Worm (Caenorhabditis elegans): ENCODE measurements around the gene lips-9.

The lips-9 gene

DNA sequence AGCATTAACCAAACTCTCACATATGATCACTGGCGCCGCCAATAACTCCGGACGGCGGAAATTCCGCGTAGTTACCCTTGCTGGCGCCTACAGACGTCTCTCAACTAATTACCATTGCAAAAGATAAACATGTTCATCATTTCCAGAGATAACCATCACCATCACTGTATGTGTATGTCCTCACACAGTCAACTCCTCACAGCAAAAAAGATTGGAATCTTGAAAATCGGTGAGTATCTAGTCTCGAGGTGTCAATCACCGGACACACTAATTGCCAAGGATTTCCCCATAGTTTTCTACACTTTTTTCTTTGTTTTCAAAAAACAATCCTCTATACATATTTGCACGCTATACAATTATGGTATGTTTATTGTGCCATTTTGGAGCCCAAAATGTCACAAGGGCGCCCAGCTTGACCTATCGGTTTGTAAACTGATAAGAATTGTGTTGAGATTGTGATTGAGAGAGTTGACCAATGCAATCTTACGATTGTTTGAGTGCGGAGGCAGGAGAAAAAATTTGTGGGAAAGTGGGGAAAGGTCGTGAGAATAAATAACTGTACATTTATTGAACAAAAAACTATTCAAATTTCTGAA is 46.9 kb upstream of the lips-9 start (continued):
- no peak for TF ChIP-seq nhr-111 (GFP tag; optimal IDR thresholded peaks at IDR 0.05)
- TF ChIP-seq zip-11 (GFP tag; IDR thresholded peaks at IDR 0.05): no peak
- no peak for TF ChIP-seq lsy-2 (tag; optimal IDR thresholded peaks at IDR 0.05)
- no peak for TF ChIP-seq madf-5 (GFP tag; IDR thresholded peaks at IDR 0.05)
- no peak for TF ChIP-seq hif-1 (tag; optimal IDR thresholded peaks at IDR 0.05)
- TF ChIP-seq lir-3 (tag; optimal IDR thresholded peaks at IDR 0.05): no peak
- no peak for TF ChIP-seq F26F4.8 (GFP tag; conservative IDR thresholded peaks at IDR 0.05)
- TF ChIP-seq nhr-77 (tag; optimal IDR thresholded peaks at IDR 0.05): no peak
- peak; percentile 66 for TF ChIP-seq hlh-11 (tag; optimal IDR thresholded peaks at IDR 0.05)

DNA sequence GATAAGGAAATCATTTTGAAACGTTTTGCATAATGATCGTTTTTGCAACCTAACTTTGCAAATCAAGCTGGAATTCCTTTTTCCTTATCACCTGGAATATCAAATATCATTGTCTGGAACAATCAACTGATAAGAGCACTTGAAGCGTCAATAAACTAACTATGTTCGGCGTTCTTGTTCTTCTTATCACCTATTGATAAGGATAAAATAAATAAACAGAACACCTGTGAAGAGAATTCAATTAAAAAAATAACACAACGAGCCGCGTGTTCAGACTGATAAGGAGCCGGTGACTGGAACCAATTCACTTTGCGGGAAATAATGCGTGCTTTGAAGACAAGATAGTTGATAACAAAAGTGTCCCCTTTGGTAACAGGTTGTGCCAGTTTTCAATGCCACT is 45.1 kb upstream of the lips-9 start, which contains the start of gene cyd-1:
cyd-1 (plus strand) TSS at position 380 of the 400 bp plus-strand sequence.
- peak in 1 of 2 experiments; percentile 34 for TF ChIP-seq daf-16 (GFP tag; optimal IDR thresholded peaks at IDR 0.05)
- peak; percentile 97 for TF ChIP-seq daf-16 (tag; optimal IDR thresholded peaks at IDR 0.05)
- peak; percentile 76 for TF ChIP-seq dmd-6 (GFP tag; IDR thresholded peaks at IDR 0.05)
- TF ChIP-seq aly-2 (tag; optimal IDR thresholded peaks at IDR 0.05): no peak
- TF ChIP-seq nhr-42 (GFP tag; IDR thresholded peaks at IDR 0.05): no peak
- TF ChIP-seq lin-1 (GFP tag; IDR thresholded peaks at IDR 0.05): peak; percentile 78
- no peak for TF ChIP-seq zfp-3 (GFP tag; conservative IDR thresholded peaks at IDR 0.05)
- TF ChIP-seq lsy-2 (tag; optimal IDR thresholded peaks at IDR 0.05): no peak
- TF ChIP-seq lim-7 (GFP tag; IDR thresholded peaks at IDR 0.05): no peak
- no peak for TF ChIP-seq gei-8 (GFP tag; optimal IDR thresholded peaks at IDR 0.05)
- TF ChIP-seq set-16 (GFP tag; IDR thresholded peaks at IDR 0.05): no peak
- no peak for TF ChIP-seq dmd-8 (GFP tag; IDR thresholded peaks at IDR 0.05)
- no peak for TF ChIP-seq skn-1 (tag; optimal IDR thresholded peaks at IDR 0.05)
- TF ChIP-seq Y75B8A.6 (GFP tag; IDR thresholded peaks at IDR 0.05): no peak
- no peak for TF ChIP-seq ceh-20 (GFP tag; IDR thresholded peaks at IDR 0.05)
- TF ChIP-seq ZK337.2 (GFP tag; IDR thresholded peaks at IDR 0.05): no peak
- no peak for TF ChIP-seq unc-130 (GFP tag; optimal IDR thresholded peaks at IDR 0.05)
- no peak for TF ChIP-seq hmg-1.1 (GFP tag; IDR thresholded peaks at IDR 0.05)
- TF ChIP-seq unc-62 (GFP tag; optimal IDR thresholded peaks at IDR 0.05 in 1 of 2): peak; percentile 35 to 48
- no peak for TF ChIP-seq unc-62 (tag; optimal IDR thresholded peaks at IDR 0.05)
- no peak for TF ChIP-seq snpc-4 (tag; optimal IDR thresholded peaks at IDR 0.05)
- TF ChIP-seq T20F7.1 (GFP tag; optimal IDR thresholded peaks at IDR 0.05): no peak
- TF ChIP-seq lir-3 (tag; optimal IDR thresholded peaks at IDR 0.05): no peak
- no peak for TF ChIP-seq lin-38 (GFP tag; IDR thresholded peaks at IDR 0.05)
- no peak for TF ChIP-seq nhr-25 (tag; optimal IDR thresholded peaks at IDR 0.05; ENCODE audit: borderline replicate concordance, insufficient read depth)
- peak in 1 of 2 experiments; percentile 8 for TF ChIP-seq hif-1 (tag; optimal IDR thresholded peaks at IDR 0.05)
- no peak for TF ChIP-seq unc-39 (tag; optimal IDR thresholded peaks at IDR 0.05)
- no peak for TF ChIP-seq saeg-2 (GFP tag; IDR thresholded peaks at IDR 0.05)
- no peak for TF ChIP-seq ZK546.5 (tag; optimal IDR thresholded peaks at IDR 0.05)
- no peak for TF ChIP-seq nhr-41 (GFP tag; IDR thresholded peaks at IDR 0.05)
- TF ChIP-seq arid-1 (GFP tag; conservative IDR thresholded peaks at IDR 0.05): no peak
- TF ChIP-seq attf-4 (tag; optimal IDR thresholded peaks at IDR 0.05): no peak
- no peak for TF ChIP-seq aha-1 (tag)
- peak; percentile 94 for TF ChIP-seq php-3 (GFP tag; IDR thresholded peaks at IDR 0.05)
- peak; percentile 79 for TF ChIP-seq pqm-1 (tag; optimal IDR thresholded peaks at IDR 0.05)
- no peak for TF ChIP-seq snpc-1.2 (GFP tag; IDR thresholded peaks at IDR 0.05)
- TF ChIP-seq daf-12 (tag; optimal IDR thresholded peaks at IDR 0.05): no peak
- TF ChIP-seq lin-15B (tag; optimal IDR thresholded peaks at IDR 0.05): no peak
- no peak for TF ChIP-seq sdz-12 (GFP tag; optimal IDR thresholded peaks at IDR 0.05)
- TF ChIP-seq F37D6.2 (tag; optimal IDR thresholded peaks at IDR 0.05): no peak
- no peak for TF ChIP-seq tag-97 (GFP tag; IDR thresholded peaks at IDR 0.05)
- no peak for TF ChIP-seq ceh-82 (tag; optimal IDR thresholded peaks at IDR 0.05)
- TF ChIP-seq nhr-76 (tag; optimal IDR thresholded peaks at IDR 0.05): no peak
- TF ChIP-seq rbr-2 (tag; optimal IDR thresholded peaks at IDR 0.05): no peak
